Fruit fly (Drosophila melanogaster) whole organism, adult: Measurements from ENCODE around the gene CG14636.

Source experiments
- CG11617 ChIP-seq: fragments of 200-800 bp; sonication (Bioruptor generic); optimal IDR thresholded peaks from 2 replicates; lab custom pipeline; 2017; ENCODE audit warnings: mild to moderate bottlenecking, missing biosample characterization, missing genetic modification reagents, missing genetic modification characterization
- CG12768 ChIP-seq: fragments of 200-800 bp; sonication (Bioruptor generic); optimal IDR thresholded peaks from 2 replicates; lab custom pipeline; 2017; ENCODE audit warnings: missing biosample characterization, missing genetic modification characterization, mild to moderate bottlenecking, moderate library complexity, missing genetic modification reagents
- CG14711 ChIP-seq: fragments of 200-800 bp; sonication (Bioruptor generic); optimal IDR thresholded peaks from 2 replicates; lab custom pipeline; 2018; ENCODE audit warnings: missing biosample characterization, mild to moderate bottlenecking, missing genetic modification characterization, moderate library complexity
- CG1620 ChIP-seq: fragments of 200-800 bp; sonication (Bioruptor generic); optimal IDR thresholded peaks from 2 replicates; lab custom pipeline; 2016; ENCODE audit warnings: missing biosample characterization, missing genetic modification characterization
- CG33017 ChIP-seq: fragments of 200-800 bp; sonication (Bioruptor generic); optimal IDR thresholded peaks from 2 replicates; lab custom pipeline; 2018; ENCODE audit warnings: missing biosample characterization, mild to moderate bottlenecking, missing genetic modification characterization, moderate library complexity
- CG5204 ChIP-seq: fragments of 200-800 bp; sonication (Bioruptor generic); optimal IDR thresholded peaks from 2 replicates; lab custom pipeline; 2016; ENCODE audit warnings: missing biosample characterization, missing genetic modification characterization
- CG7045 ChIP-seq: fragments of 200-800 bp; sonication (Bioruptor generic); optimal IDR thresholded peaks from 2 replicates; lab custom pipeline; 2017; ENCODE audit warnings: missing biosample characterization, mild to moderate bottlenecking, missing genetic modification characterization
- CG7101 ChIP-seq: fragments of 200-800 bp; sonication (Bioruptor generic); optimal IDR thresholded peaks from 2 replicates; lab custom pipeline; 2018; ENCODE audit warnings: missing biosample characterization, mild to moderate bottlenecking, missing genetic modification characterization, moderate library complexity
- Clk ChIP-seq: fragments of 200-800 bp; sonication (Bioruptor generic); optimal IDR thresholded peaks from 2 replicates; lab custom pipeline; 2017; ENCODE audit warnings: missing biosample characterization, missing genetic modification characterization
- Crg-1 ChIP-seq: fragments of 200-800 bp; sonication (Bioruptor generic); optimal IDR thresholded peaks from 2 replicates; lab custom pipeline; 2016; ENCODE audit warnings: missing biosample characterization, missing genetic modification characterization
- Hr96 ChIP-seq: fragments of 200-800 bp; sonication (Bioruptor generic); optimal IDR thresholded peaks from 2 replicates; lab custom pipeline; 2016; ENCODE audit warnings: missing biosample characterization, missing genetic modification characterization
- Mnt ChIP-seq: fragments of 200-800 bp; sonication (Bioruptor generic); optimal IDR thresholded peaks from 2 replicates; lab custom pipeline; 2016; ENCODE audit warnings: missing biosample characterization, mild to moderate bottlenecking, missing genetic modification characterization
- bab1 ChIP-seq: fragments of 200-800 bp; sonication (Bioruptor generic); optimal IDR thresholded peaks from 3 replicates; lab custom pipeline; 2019; ENCODE audit warnings: missing biosample characterization, mild to moderate bottlenecking, missing genetic modification characterization, moderate library complexity
- cic ChIP-seq: fragments of 200-800 bp; sonication (Bioruptor generic); optimal IDR thresholded peaks from 2 replicates; lab custom pipeline; 2017; ENCODE audit warnings: missing biosample characterization, mild to moderate bottlenecking, missing genetic modification characterization, moderate library complexity
- cnc ChIP-seq, 2 experiments: fragments of >200 bp; optimal IDR thresholded peaks; 2 replicates each; lab custom pipeline; 2017
- kay ChIP-seq: fragments of 200-800 bp; sonication (Bioruptor generic); peaks from one replicate; lab custom pipeline; 2016; ENCODE audit warnings: missing biosample characterization, missing genetic modification characterization, borderline replicate concordance
- ovo ChIP-seq: fragments of 200-800 bp; sonication (Bioruptor generic); optimal IDR thresholded peaks from 2 replicates; lab custom pipeline; 2016; ENCODE audit warnings: missing biosample characterization, missing genetic modification characterization
- pad ChIP-seq: fragments of 200-800 bp; sonication (Bioruptor generic); optimal IDR thresholded peaks from 3 replicates; lab custom pipeline; 2017; ENCODE audit warnings: missing biosample characterization, missing genetic modification characterization, mild to moderate bottlenecking, moderate library complexity, missing genetic modification reagents
- tj ChIP-seq: fragments of 200-800 bp; sonication (Bioruptor generic); optimal IDR thresholded peaks from 3 replicates; lab custom pipeline; 2017; ENCODE audit warnings: missing biosample characterization, mild to moderate bottlenecking, missing genetic modification characterization, moderate library complexity
- toe ChIP-seq: fragments of 200-800 bp; sonication (Bioruptor generic); optimal IDR thresholded peaks from 2 replicates; lab custom pipeline; 2016; ENCODE audit warnings: missing biosample characterization, missing genetic modification characterization

CG14636 gene

dm6 chr3R:4215264-4215993 lies at the start of gene CG14636:
TSS of gene CG14636 (minus strand) at chr3R:4215314.
- TF ChIP-seq CG33017 (tag; lab: Kevin White, UChicago), result no peak
- TF ChIP-seq CG1620 (GFP tag; lab: Kevin White, UChicago), result no peak
- TF ChIP-seq Crg-1 (GFP tag; lab: Kevin White, UChicago), result no peak
- no peak for TF ChIP-seq cnc (optimal IDR thresholded peaks at IDR 0.05; lab: Kevin White, UChicago)
- no peak for TF ChIP-seq kay (GFP tag; lab: Kevin White, UChicago)
- TF ChIP-seq CG7101 (tag; lab: Kevin White, UChicago), result no peak
- TF ChIP-seq CG12768, result no peak
- TF ChIP-seq CG7045, result no peak
- TF ChIP-seq bab1, result no peak
- no peak for TF ChIP-seq ovo
- no peak for TF ChIP-seq Hr96 (GFP tag; lab: Kevin White, UChicago)
- no peak for TF ChIP-seq cic (GFP tag; lab: Kevin White, UChicago)
- no peak for TF ChIP-seq Mnt
- TF ChIP-seq CG11617 (GFP tag; lab: Kevin White, UChicago), result no peak
- TF ChIP-seq pad (GFP tag; lab: Kevin White, UChicago), result no peak
- no peak for TF ChIP-seq tj (GFP tag; lab: Kevin White, UChicago)
- TF ChIP-seq CG5204 (GFP tag; lab: Kevin White, UChicago), result no peak

dm6 chr3R:4256672-4257071 lies 41.6 kb upstream of the CG14636 start, which contains the start of gene Or82a:
TSS of gene Or82a (plus strand) at chr3R:4256972.
- TF ChIP-seq Mnt (no peak), CG7101 (tag; lab: Kevin White, UChicago) (no peak), cnc (optimal IDR thresholded peaks at IDR 0.05; lab: Kevin White, UChicago) (no peak), toe (GFP tag; lab: Kevin White, UChicago) (no peak), CG5204 (GFP tag; lab: Kevin White, UChicago) (no peak), CG1620 (GFP tag; lab: Kevin White, UChicago) (no peak), CG33017 (tag; lab: Kevin White, UChicago) (no peak), pad (GFP tag; lab: Kevin White, UChicago) (no peak), Crg-1 (GFP tag; lab: Kevin White, UChicago) (no peak), CG14711 (tag; lab: Kevin White, UChicago) (no peak), bab1 (no peak), CG7045 (no peak), CG11617 (GFP tag; lab: Kevin White, UChicago) (no peak), kay (GFP tag; lab: Kevin White, UChicago) (no peak)

DNA sequence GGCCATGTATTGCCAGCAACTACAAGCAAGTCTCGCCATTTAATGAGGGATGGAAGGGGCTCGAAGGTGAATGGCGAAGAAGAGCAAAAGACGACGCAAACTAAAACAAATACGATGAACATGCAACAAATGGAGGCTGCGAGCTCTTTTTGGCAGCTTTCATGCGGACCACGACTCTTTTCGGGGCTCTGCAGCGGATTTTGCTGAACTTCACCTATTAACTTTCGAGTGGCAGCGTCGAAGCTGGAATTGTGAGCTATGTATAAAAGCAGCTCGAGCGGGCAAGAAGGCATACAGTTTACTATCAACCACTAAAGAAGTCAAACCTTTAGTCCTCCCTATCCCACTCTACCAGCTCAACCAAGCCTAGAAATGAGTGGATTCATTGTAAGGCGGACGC lies 39.3 kb upstream of the CG14636 start, which contains the start of gene TwdlV:
TwdlV (plus strand) TSS at position 301 of the 400 bp plus-strand sequence.
- TF ChIP-seq CG5204 (GFP tag; lab: Kevin White, UChicago) (no peak), CG14711 (tag; lab: Kevin White, UChicago) (no peak), ovo (no peak), bab1 (no peak), CG7101 (tag; lab: Kevin White, UChicago) (no peak), Mnt (no peak), cic (GFP tag; lab: Kevin White, UChicago) (no peak), Crg-1 (GFP tag; lab: Kevin White, UChicago) (no peak), kay (GFP tag; lab: Kevin White, UChicago) (no peak), CG12768 (no peak), CG1620 (GFP tag; lab: Kevin White, UChicago) (no peak), toe (GFP tag; lab: Kevin White, UChicago) (no peak), Hr96 (GFP tag; lab: Kevin White, UChicago) (no peak), cnc (optimal IDR thresholded peaks at IDR 0.05; lab: Kevin White, UChicago) (no peak), CG11617 (GFP tag; lab: Kevin White, UChicago) (no peak), CG7045 (no peak)

- TF ChIP-seq pad (GFP tag; lab: Kevin White, UChicago) (no peak), CG7045 (no peak), toe (GFP tag; lab: Kevin White, UChicago) (no peak), CG14711 (tag; lab: Kevin White, UChicago) (no peak), CG5204 (GFP tag; lab: Kevin White, UChicago) (no peak), CG12768 (no peak), Clk (GFP tag; lab: Kevin White, UChicago) (no peak), ovo (no peak), kay (GFP tag; lab: Kevin White, UChicago) (no peak), CG1620 (GFP tag; lab: Kevin White, UChicago) (no peak), CG33017 (tag; lab: Kevin White, UChicago) (no peak)
These were observed 37.8 kb upstream of the CG14636 start, which contains the start of gene CG14644 for dm6 chr3R:4252943-4253342. TSS of gene CG14644 (minus strand) at chr3R:4253043.

dm6 chr3R:4251241-4251640 lies 36.1 kb upstream of the CG14636 start, which contains the start of gene TwdlG:
TSS of gene TwdlG (minus strand) at chr3R:4251341.
- peak; percentile 74 for TF ChIP-seq kay (GFP tag; lab: Kevin White, UChicago)
- no peak for TF ChIP-seq CG12768

DNA sequence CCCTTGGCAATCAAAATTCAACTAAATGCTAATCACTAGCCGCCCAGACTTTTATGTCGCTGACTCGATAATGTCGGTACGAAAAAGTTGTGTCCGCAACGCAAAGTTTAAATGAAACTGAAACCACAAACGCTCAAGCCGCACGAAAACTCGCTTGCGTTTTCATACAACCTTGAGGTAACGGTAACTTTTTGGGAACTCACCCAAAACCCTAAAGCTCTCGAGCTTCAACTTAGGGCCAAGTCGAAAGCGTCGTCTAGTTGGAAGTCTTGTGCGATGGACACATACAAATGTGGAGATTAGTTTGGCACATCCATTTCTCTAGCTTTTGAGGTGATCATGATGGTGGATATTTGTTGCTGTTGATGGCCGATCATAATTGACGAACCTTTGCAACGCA lies 34.8 kb upstream of the CG14636 start:
- TF ChIP-seq bab1 (no peak), Mnt (no peak), Hr96 (GFP tag; lab: Kevin White, UChicago) (no peak), CG1620 (GFP tag; lab: Kevin White, UChicago) (no peak), pad (GFP tag; lab: Kevin White, UChicago) (no peak), Clk (GFP tag; lab: Kevin White, UChicago) (no peak), CG33017 (tag; lab: Kevin White, UChicago) (no peak), toe (GFP tag; lab: Kevin White, UChicago) (no peak), ovo (no peak), CG11617 (GFP tag; lab: Kevin White, UChicago) (no peak), tj (GFP tag; lab: Kevin White, UChicago) (no peak)
